Worm (Caenorhabditis elegans) whole organism, early embryonic: ENCODE results near the gene F44A6.3.

Source experiments
- F13C5.2 ChIP-seq: sonication (generic microtip); optimal IDR thresholded peaks from 2 replicates; lab custom pipeline; 2017; ENCODE audit warnings: mild to moderate bottlenecking, missing genetic modification characterization, inconsistent platforms, missing compliant biosample characterization
- ceh-13 ChIP-seq: fragments of 200-800 bp; sonication (Bioruptor generic); optimal IDR thresholded peaks from 2 replicates; lab custom pipeline; 2018; ENCODE audit warnings: mild to moderate bottlenecking, missing genetic modification characterization, missing compliant biosample characterization

ce11 chrX:10182613-10183012, 30.0 kb upstream of the F44A6.3 start:
- TF ChIP-seq F13C5.2 (tag; lab: Kevin White, UChicago) = no peak
- no peak for TF ChIP-seq ceh-13 (GFP tag; lab: Kevin White, UChicago)
